Worm (Caenorhabditis elegans) whole organism, late embryonic: ENCODE results near the gene Y51H7C.9.

Experiments used
- C08G9.2 ChIP-seq: sonication (generic microtip); optimal IDR thresholded peaks from 2 replicates; lab custom pipeline; 2016; ENCODE audit warnings: mild to moderate bottlenecking, missing genetic modification characterization, moderate library complexity, missing compliant biosample characterization
- F13H6.1 ChIP-seq: sonication (generic microtip); optimal IDR thresholded peaks from 2 replicates; lab custom pipeline; 2016; ENCODE audit warnings: missing genetic modification characterization, missing compliant biosample characterization
- Y22D7AL.16 ChIP-seq: sonication (generic microtip); optimal IDR thresholded peaks from 2 replicates; lab custom pipeline; 2016; ENCODE audit warnings: missing genetic modification characterization, missing compliant biosample characterization
- ama-1 ChIP-seq: fragments of 150-350 bp; optimal IDR thresholded peaks from 2 replicates; lab custom pipeline; 2014
- ceh-30 ChIP-seq: fragments of 150-350 bp; optimal IDR thresholded peaks from 2 replicates; lab custom pipeline; 2014; ENCODE audit warnings: missing biosample characterization, missing genetic modification characterization
- nfya-1 ChIP-seq: sonication (generic microtip); optimal IDR thresholded peaks from 2 replicates; lab custom pipeline; 2017; ENCODE audit warnings: missing genetic modification characterization, mild to moderate bottlenecking, missing compliant biosample characterization, antibody characterized with exemption, moderate library complexity
- unc-86 ChIP-seq: sonication (generic microtip); optimal IDR thresholded peaks from 2 replicates; lab custom pipeline; 2016; ENCODE audit warnings: missing genetic modification characterization, missing compliant biosample characterization

DNA sequence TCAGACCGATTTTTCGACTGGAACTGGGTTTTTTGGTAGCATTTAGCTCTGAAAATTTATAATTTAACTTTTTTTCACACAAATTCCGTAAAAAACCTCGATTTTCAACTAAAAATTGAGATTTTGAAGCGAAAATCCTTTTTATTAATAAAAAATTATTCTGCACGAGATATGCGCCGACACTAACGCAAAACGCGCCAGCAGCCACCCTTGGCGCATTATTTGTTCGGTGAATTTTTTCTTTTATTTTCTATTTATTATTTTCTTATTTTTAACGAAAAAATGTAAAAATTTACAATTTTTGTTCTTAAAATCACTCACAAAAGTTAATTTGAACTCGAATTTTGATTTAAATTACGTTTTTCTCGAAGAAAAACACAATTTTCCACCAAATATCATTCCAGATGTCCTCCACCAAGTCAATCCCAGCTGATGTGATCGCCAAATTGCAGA, 9.1 kb downstream of the Y51H7C.9 start, which contains the start of gene Y51H7C.7:
- TF ChIP-seq C08G9.2 (tag; lab: Kevin White, UChicago) (no peak), Y22D7AL.16 (no peak), F13H6.1 (no peak), ama-1 (lab: Kevin White, UChicago) (no peak), ceh-30 (tag; lab: Kevin White, UChicago) (no peak), nfya-1 (no peak), unc-86 (no peak)
